Worm (Caenorhabditis elegans) whole organism, L4/young adult: ENCODE measurements around the gene srbc-22.

Source experiments
- W03F9.2 ChIP-seq: fragments of 150-350 bp; optimal IDR thresholded peaks from 2 replicates; lab custom pipeline; 2014; ENCODE audit warnings: missing biosample characterization, missing genetic modification characterization
- him-1 ChIP-seq: sonication (generic microtip); optimal IDR thresholded peaks from 2 replicates; lab custom pipeline; 2016; ENCODE audit warnings: missing genotype, missing genetic modification reagents, missing genetic modification characterization, missing compliant biosample characterization

DNA sequence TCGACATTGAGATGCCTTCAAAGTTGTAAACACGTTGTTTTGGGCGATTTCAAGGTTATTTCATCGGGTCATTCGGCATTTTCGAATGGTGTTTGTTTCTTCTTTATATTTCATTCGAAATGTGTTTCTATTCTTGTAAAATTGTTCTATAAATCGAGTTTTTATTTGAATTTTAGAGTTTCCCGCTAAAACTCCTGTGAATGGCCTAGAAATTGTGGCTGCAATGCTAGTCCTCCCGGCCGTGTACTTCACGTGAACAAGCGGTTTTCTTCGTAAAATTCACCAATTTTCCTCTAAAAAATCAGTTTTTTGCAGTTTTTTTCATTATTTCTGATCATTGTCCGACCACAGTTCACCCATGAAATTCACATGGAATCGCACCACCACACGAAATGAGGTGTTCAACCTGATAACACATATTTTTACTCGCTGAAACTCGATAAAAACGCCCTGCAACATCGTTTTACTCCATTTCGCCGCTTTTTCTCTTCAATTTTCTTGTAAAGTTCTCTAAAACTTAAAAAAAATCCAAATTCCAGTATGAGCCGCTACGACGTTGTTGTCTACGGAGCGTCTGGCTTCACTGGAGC lies 29.8 kb upstream of the srbc-22 start, which contains the start of gene ldp-1:
- TF ChIP-seq him-1 (tag; lab: Kevin White, UChicago) = peak; percentile 75
- peak; percentile 63 for TF ChIP-seq W03F9.2
